Worm (Caenorhabditis elegans) whole organism, L4 larva: Measurements from ENCODE around the gene F59E11.5.

ENCODE experiments used
- F44E2.7 ChIP-seq: fragments of 200-800 bp; sonication (Bioruptor generic); IDR thresholded peaks from 2 replicates; pipeline ENCODE4 v2.1.2; 2022; ENCODE audit warnings: missing genetic modification characterization, missing compliant biosample characterization
- F49E8.2 ChIP-seq: sonication (generic microtip); optimal IDR thresholded peaks from 2 replicates; lab custom pipeline; 2016; ENCODE audit warnings: missing compliant biosample characterization, mild to moderate bottlenecking, missing genetic modification characterization, borderline replicate concordance
- T20F7.1 ChIP-seq: fragments of 200-800 bp; sonication (Bioruptor generic); optimal IDR thresholded peaks from 2 replicates; lab custom pipeline; 2018; ENCODE audit warnings: mild to moderate bottlenecking, missing genetic modification characterization, missing compliant biosample characterization
- T26A8.4 ChIP-seq: fragments of 200-800 bp; sonication (Bioruptor generic); IDR thresholded peaks from 2 replicates; pipeline ENCODE4 v1.3.6; 2022; ENCODE audit warnings: missing genetic modification characterization, missing compliant biosample characterization
- ceh-82 ChIP-seq: sonication (generic microtip); optimal IDR thresholded peaks from 2 replicates; lab custom pipeline; 2017; ENCODE audit warnings: missing biosample characterization, missing genetic modification characterization
- lir-3 ChIP-seq: sonication (generic microtip); optimal IDR thresholded peaks from 2 replicates; lab custom pipeline; 2016; ENCODE audit warnings: mild to moderate bottlenecking, missing genetic modification characterization, missing compliant biosample characterization
- lsy-2 ChIP-seq, 2 experiments: fragments of 150-350 bp in 1 of 2; sonication (generic microtip) in 1 of 2; optimal IDR thresholded peaks; 2 replicates each; lab custom pipeline; 2014 to 2017; ENCODE audit warnings: missing biosample characterization in 2 of 2, missing genetic modification characterization in 2 of 2
- nhr-25 ChIP-seq: sonication (generic microtip); optimal IDR thresholded peaks from 2 replicates; lab custom pipeline; 2017; ENCODE audit warnings: missing genetic modification characterization, mild to moderate bottlenecking, missing compliant biosample characterization, antibody characterized with exemption, moderate library complexity, borderline replicate concordance; ENCODE audit not compliant: insufficient read depth
- unc-39 ChIP-seq: sonication (generic microtip); optimal IDR thresholded peaks from 2 replicates; lab custom pipeline; 2017; ENCODE audit warnings: missing biosample characterization, missing genetic modification characterization

ce11 chrV:8984783-8985182 is 10.1 kb upstream of the F59E11.5 start:
- TF ChIP-seq lir-3 (no peak), unc-39 (tag; lab: Kevin White, UChicago) (no peak), F49E8.2 (tag; lab: Kevin White, UChicago) (no peak), T20F7.1 (GFP tag; lab: Kevin White, UChicago) (no peak), lsy-2 (tag; optimal IDR thresholded peaks at IDR 0.05; lab: Kevin White, UChicago) (no peak), F44E2.7 (GFP tag; lab: Robert Waterston, UW) (no peak), T26A8.4 (GFP tag; lab: Robert Waterston, UW) (no peak), nhr-25 (tag; lab: Kevin White, UChicago) (no peak), ceh-82 (tag; lab: Kevin White, UChicago) (no peak)
